Worm (Caenorhabditis elegans) whole organism, midembryonic: ENCODE results near the gene nhr-60.

Experiments
- T22C8.4 ChIP-seq: fragments of 200-800 bp; sonication (Bioruptor generic); IDR thresholded peaks from 2 replicates; pipeline ENCODE4 v1.3.6; 2022; ENCODE audit warnings: missing genetic modification characterization, missing compliant biosample characterization
- cog-1 ChIP-seq: sonication (generic microtip); optimal IDR thresholded peaks from 2 replicates; lab custom pipeline; 2016; ENCODE audit warnings: missing genetic modification characterization, missing compliant biosample characterization
- flt-1 ChIP-seq: fragments of 200-800 bp; sonication (Bioruptor generic); IDR thresholded peaks from 2 replicates; pipeline ENCODE4 v1.3.6; 2022; ENCODE audit warnings: missing genetic modification characterization, missing compliant biosample characterization
- klf-2 ChIP-seq: fragments of 200-800 bp; sonication (Bioruptor generic); conservative IDR thresholded peaks from 2 replicates; pipeline ENCODE4 v1.3.6; 2022; ENCODE audit warnings: missing genetic modification reagents, missing genetic modification characterization, missing compliant biosample characterization
- med-1 ChIP-seq: sonication (generic microtip); optimal IDR thresholded peaks from 2 replicates; lab custom pipeline; 2017; ENCODE audit warnings: missing genetic modification characterization, mild to moderate bottlenecking, missing compliant biosample characterization, antibody characterized with exemption, missing genetic modification reagents; ENCODE audit not compliant: insufficient read depth
- ref-1 ChIP-seq: fragments of 200-800 bp; sonication (Bioruptor generic); conservative IDR thresholded peaks from 2 replicates; pipeline ENCODE4 v1.3.6; 2022; ENCODE audit warnings: missing genetic modification reagents, missing genetic modification characterization, missing compliant biosample characterization
- ztf-23 ChIP-seq: fragments of 200-800 bp; sonication (Bioruptor generic); IDR thresholded peaks from 2 replicates; pipeline ENCODE4 v1.3.6; 2022; ENCODE audit warnings: missing genetic modification reagents, missing genetic modification characterization, missing compliant biosample characterization
- ztf-29 ChIP-seq: fragments of 200-800 bp; sonication (Bioruptor generic); IDR thresholded peaks from 2 replicates; pipeline ENCODE4 v1.3.6; 2022; ENCODE audit warnings: missing genetic modification reagents, missing genetic modification characterization, missing compliant biosample characterization

- TF ChIP-seq flt-1 (GFP tag; lab: Robert Waterston, UW) (no peak), klf-2 (GFP tag; lab: Robert Waterston, UW) (no peak), med-1 (GFP tag; lab: Kevin White, UChicago) (no peak), ztf-29 (GFP tag; lab: Robert Waterston, UW) (no peak), ztf-23 (GFP tag; lab: Robert Waterston, UW) (no peak), cog-1 (tag; lab: Kevin White, UChicago) (no peak), ref-1 (GFP tag; lab: Robert Waterston, UW) (no peak), T22C8.4 (GFP tag; lab: Robert Waterston, UW) (no peak)
These were observed 37.4 kb upstream of the nhr-60 start, which contains the start of gene F54B8.1 for ce11 chrV:15810446-15810845.
